Fruit fly (Drosophila melanogaster): ENCODE measurements around the gene CG5984.
A peak's percentile ranks its signal among the peaks of the same experiment; 100 is the strongest.

CG5984 gene

dm6 chr3R:27253136-27253920 is 5.5 kb upstream of the CG5984 start, which contains the start of gene pll (continued):
- TF ChIP-seq corto (GFP tag; optimal IDR thresholded peaks at IDR 0.05) (no peak), usp (GFP tag; optimal IDR thresholded peaks at IDR 0.05) (no peak), unc-4 (GFP tag; IDR thresholded peaks at IDR 0.05; ENCODE audit: partially characterized antibody) (peak; percentile 59), pros (GFP tag; optimal IDR thresholded peaks at IDR 0.05) (no peak), knrl (GFP tag; IDR thresholded peaks at IDR 0.05; ENCODE audit: partially characterized antibody) (peak; percentile 56; the same call in 1 of the 3 replicates), CG4404 (GFP tag; IDR thresholded peaks at IDR 0.05) (peak; percentile 81), D19B (GFP tag; optimal IDR thresholded peaks at IDR 0.05) (no peak), CG3065 (GFP tag; optimal IDR thresholded peaks at IDR 0.05) (peak; percentile 48), sens-2 (GFP tag; IDR thresholded peaks at IDR 0.05) (peak; percentile 55; the same call in 1 of the 2 replicates), CG17568 (GFP tag; optimal IDR thresholded peaks at IDR 0.05) (no peak), CG14050 (GFP tag; IDR thresholded peaks at IDR 0.05) (peak; percentile 68), CG17186 (GFP tag; optimal IDR thresholded peaks at IDR 0.05) (peak; percentile 45), ranshi (GFP tag; IDR thresholded peaks at IDR 0.05) (peak; percentile 77), chinmo (GFP tag; IDR thresholded peaks at IDR 0.05; ENCODE audit: partially characterized antibody) (0 out of 4 replicates have a peak, but pooled peaks have one; percentile 60), CG6791 (GFP tag; IDR thresholded peaks at IDR 0.05; ENCODE audit: partially characterized antibody) (no peak), Ets97D (GFP tag; optimal IDR thresholded peaks at IDR 0.05) (peak; percentile 84), fru (optimal IDR thresholded peaks at IDR 0.05) (no peak), cas (GFP tag; IDR thresholded peaks at IDR 0.05) (peak; percentile 71), CG11504 (tag; optimal IDR thresholded peaks at IDR 0.05) (no peak), wdn (GFP tag; IDR thresholded peaks at IDR 0.05) (peak; percentile 84), CG13296 (GFP tag; optimal IDR thresholded peaks at IDR 0.05) (no peak), CG18476 (GFP tag; optimal IDR thresholded peaks at IDR 0.05) (peak; percentile 70), Spps (tag; optimal IDR thresholded peaks at IDR 0.05) (peak; percentile 57), ems (GFP tag; optimal IDR thresholded peaks at IDR 0.05) (peak; percentile 66), CG3847 (GFP tag; IDR thresholded peaks at IDR 0.05) (peak; percentile 89), Ptx1 (GFP tag; IDR thresholded peaks at IDR 0.05) (peak; percentile 89), MTF-1 (GFP tag; optimal IDR thresholded peaks at IDR 0.05; ENCODE audit: borderline replicate concordance) (peak; percentile 60), gfzf (GFP tag; optimal IDR thresholded peaks at IDR 0.05) (peak; percentile 94), Hmr (GFP tag; optimal IDR thresholded peaks at IDR 0.05) (peak; percentile 88), CG9817 (tag; optimal IDR thresholded peaks at IDR 0.05) (peak; percentile 81), CG32772 (GFP tag; IDR thresholded peaks at IDR 0.05) (peak; percentile 89), CG6654 (GFP tag; optimal IDR thresholded peaks at IDR 0.05) (no peak), BEAF-32 (GFP tag; optimal IDR thresholded peaks at IDR 0.05) (peak; percentile 83), Mad (GFP tag; optimal IDR thresholded peaks at IDR 0.05) (peak; percentile 68), Pdp1 (GFP tag; optimal IDR thresholded peaks at IDR 0.05) (peak; percentile 67 to 92), CG6272 (GFP tag; IDR thresholded peaks at IDR 0.05) (peak; percentile 87), NfI (GFP tag; optimal IDR thresholded peaks at IDR 0.05) (peak; percentile 83), CG7556 (GFP tag; optimal IDR thresholded peaks at IDR 0.05) (peak; percentile 72), grau (tag; optimal IDR thresholded peaks at IDR 0.05) (peak; percentile 80), tll (GFP tag; optimal IDR thresholded peaks at IDR 0.05) (peak in 1 of 2 experiments; percentile 44), CG7963 (GFP tag; IDR thresholded peaks at IDR 0.05; ENCODE audit: partially characterized antibody) (no peak), phol (tag; optimal IDR thresholded peaks at IDR 0.05) (peak; percentile 84), lov (optimal IDR thresholded peaks at IDR 0.05) (no peak), lov (GFP tag; IDR thresholded peaks at IDR 0.05) (peak; percentile 76; the same call in 1 of the 3 replicates), CrebB (tag; optimal IDR thresholded peaks at IDR 0.05) (peak; percentile 40), Scr (GFP tag; IDR thresholded peaks at IDR 0.05; ENCODE audit: partially characterized antibody) (peak; percentile 61), CG10147 (GFP tag; optimal IDR thresholded peaks at IDR 0.05) (peak; percentile 71), CG3281 (GFP tag; optimal IDR thresholded peaks at IDR 0.05) (peak; percentile 63)
